Fruit fly (Drosophila melanogaster): Measurements from ENCODE around the gene Oatp30B.

- TF ChIP-seq psq (optimal IDR thresholded peaks at IDR 0.05), result no peak
- no peak for TF ChIP-seq Sin3A (optimal IDR thresholded peaks at IDR 0.05)
- no peak for TF ChIP-seq ttk (optimal IDR thresholded peaks at IDR 0.05)
Measured at dm6 chr2L:9543871-9544270, 22.9 kb downstream of the Oatp30B start, which contains the start of gene CG13113.
